Worm (Caenorhabditis elegans) whole organism, late embryonic: Measurements from ENCODE around the gene ztf-1.

Experiments
- C08G9.2 ChIP-seq: sonication (generic microtip); optimal IDR thresholded peaks from 2 replicates; lab custom pipeline; 2016; ENCODE audit warnings: mild to moderate bottlenecking, missing genetic modification characterization, moderate library complexity, missing compliant biosample characterization
- ahr-1 ChIP-seq: sonication (generic microtip); optimal IDR thresholded peaks from 2 replicates; lab custom pipeline; 2016; ENCODE audit warnings: missing genetic modification characterization, missing compliant biosample characterization
- ceh-19 ChIP-seq: fragments of 200-800 bp; sonication (Bioruptor generic); optimal IDR thresholded peaks from 2 replicates; lab custom pipeline; 2018; ENCODE audit warnings: mild to moderate bottlenecking, missing genetic modification characterization, missing compliant biosample characterization
- ceh-22 ChIP-seq: sonication (generic microtip); optimal IDR thresholded peaks from 2 replicates; lab custom pipeline; 2017; ENCODE audit warnings: missing biosample characterization, missing genetic modification characterization
- ceh-34 ChIP-seq: sonication (generic microtip); optimal IDR thresholded peaks from 2 replicates; lab custom pipeline; 2016; ENCODE audit warnings: mild to moderate bottlenecking, missing genetic modification characterization, missing compliant biosample characterization
- ceh-9 ChIP-seq: sonication (generic microtip); optimal IDR thresholded peaks from 2 replicates; lab custom pipeline; 2016; ENCODE audit warnings: mild to moderate bottlenecking, missing genetic modification characterization, inconsistent platforms, missing compliant biosample characterization
- hlh-6 ChIP-seq: sonication (generic microtip); optimal IDR thresholded peaks from 2 replicates; lab custom pipeline; 2016; ENCODE audit warnings: missing genotype, missing genetic modification characterization, missing compliant biosample characterization
- pax-1 ChIP-seq: fragments of 150-350 bp; optimal IDR thresholded peaks from 2 replicates; lab custom pipeline; 2014; ENCODE audit warnings: missing biosample characterization, missing genetic modification characterization
- pha-2 ChIP-seq: sonication (generic microtip); optimal IDR thresholded peaks from 2 replicates; lab custom pipeline; 2017; ENCODE audit warnings: mild to moderate bottlenecking, missing genetic modification characterization, missing compliant biosample characterization
- pha-4 ChIP-seq: fragments of 150-350 bp; optimal IDR thresholded peaks from 2 replicates; lab custom pipeline; 2018; ENCODE audit warnings: missing biosample characterization, missing genetic modification reagents, missing genetic modification characterization
- ref-2 ChIP-seq: sonication (generic microtip); optimal IDR thresholded peaks from 2 replicates; lab custom pipeline; 2016; ENCODE audit warnings: missing genetic modification characterization, missing compliant biosample characterization
- tbx-2 ChIP-seq: sonication (generic microtip); optimal IDR thresholded peaks from 2 replicates; lab custom pipeline; 2016; ENCODE audit warnings: missing genetic modification characterization, missing compliant biosample characterization
- unc-55 ChIP-seq: sonication (generic microtip); optimal IDR thresholded peaks from 2 replicates; lab custom pipeline; 2017; ENCODE audit warnings: missing biosample characterization, missing genetic modification reagents, missing genetic modification characterization

DNA sequence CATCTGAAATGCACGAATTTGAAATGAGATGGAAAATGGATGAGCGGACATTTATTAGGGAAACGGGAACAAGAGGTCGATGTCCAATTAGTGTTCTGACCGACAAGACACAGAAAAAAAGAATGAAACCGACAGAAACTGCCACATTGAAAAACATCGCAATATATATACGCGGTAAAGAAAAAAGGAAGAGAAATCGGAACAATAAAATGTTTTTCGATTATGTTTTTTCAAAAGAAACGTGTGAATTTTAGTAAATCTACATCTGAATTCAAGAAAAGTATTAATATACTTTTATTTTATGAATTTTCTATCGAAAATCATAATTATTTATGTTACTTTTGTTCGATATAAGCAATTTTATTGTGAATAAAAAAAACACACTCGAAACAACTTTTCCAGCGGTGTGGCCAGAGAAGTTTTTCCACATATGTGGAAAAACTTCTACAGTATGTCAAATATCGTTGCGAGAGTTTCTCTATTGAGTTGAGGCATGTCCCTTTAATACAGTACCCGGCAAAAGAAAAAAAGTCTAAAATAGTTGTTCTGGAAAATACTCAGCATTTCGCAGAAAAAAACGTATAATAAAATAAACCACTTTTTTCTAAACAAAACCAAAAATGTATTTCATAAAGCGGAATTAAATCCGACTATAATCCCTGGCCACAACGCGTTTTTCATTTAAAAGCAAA, 39.1 kb upstream of the ztf-1 start, which contains the start of gene F44E2.10:
- TF ChIP-seq ceh-22 (tag; lab: Kevin White, UChicago), result no peak
- TF ChIP-seq C08G9.2 (tag; lab: Kevin White, UChicago), result no peak
- no peak for TF ChIP-seq ref-2
- no peak for TF ChIP-seq pax-1 (tag; lab: Kevin White, UChicago)
- no peak for TF ChIP-seq pha-4
- TF ChIP-seq ceh-34 (tag; lab: Kevin White, UChicago), result no peak
- no peak for TF ChIP-seq unc-55 (GFP tag; lab: Kevin White, UChicago)
- no peak for TF ChIP-seq tbx-2 (tag; lab: Kevin White, UChicago)
- no peak for TF ChIP-seq ceh-9
- TF ChIP-seq ahr-1 (tag; lab: Kevin White, UChicago), result no peak
- TF ChIP-seq hlh-6 (tag; lab: Kevin White, UChicago), result no peak
- no peak for TF ChIP-seq pha-2 (tag; lab: Kevin White, UChicago)
- no peak for TF ChIP-seq ceh-19 (GFP tag; lab: Kevin White, UChicago)
